Fruit fly (Drosophila melanogaster) whole organism, embryonic: ENCODE measurements around the gene Adgf-D.

ENCODE experiments used
- Awh ChIP-seq: fragments of 200-800 bp; sonication (Bioruptor generic); IDR thresholded peaks from 2 replicates; pipeline ENCODE4, ENCODE4 v1.3.6; 2022; ENCODE audit warnings: missing biosample characterization, missing genetic modification characterization
- CG10366 ChIP-seq: fragments of 200-800 bp; sonication (Bioruptor generic); IDR thresholded peaks from 2 replicates; pipeline ENCODE4 v1.3.6; 2022; ENCODE audit warnings: missing biosample characterization, missing genetic modification characterization
- CG11093 ChIP-seq: fragments of 200-800 bp; sonication (Bioruptor generic); IDR thresholded peaks from 3 replicates; pipeline ENCODE4 v1.3.6; 2022; ENCODE audit warnings: missing biosample characterization, missing genetic modification characterization
- CG11398 ChIP-seq: fragments of 200-800 bp; sonication (Bioruptor generic); optimal IDR thresholded peaks from 2 replicates; lab custom pipeline; 2016; ENCODE audit warnings: missing biosample characterization, missing genetic modification characterization
- CG13287 ChIP-seq: fragments of 200-800 bp; sonication (Bioruptor generic); IDR thresholded peaks from 2 replicates; pipeline ENCODE4 v1.3.6; 2022; ENCODE audit warnings: missing biosample characterization, missing genetic modification characterization; ENCODE audit not compliant: partially characterized antibody
- CG15073 ChIP-seq: fragments of 200-800 bp; sonication (Bioruptor generic); optimal IDR thresholded peaks from 2 replicates; lab custom pipeline; 2016; ENCODE audit warnings: missing biosample characterization, missing genetic modification characterization
- CG16779 ChIP-seq: fragments of 200-800 bp; sonication (Bioruptor generic); IDR thresholded peaks from 2 replicates; pipeline ENCODE4 v1.3.6; 2022; ENCODE audit warnings: missing biosample characterization, missing genetic modification characterization
- CG1792 ChIP-seq: fragments of 200-800 bp; sonication (Bioruptor generic); optimal IDR thresholded peaks from 2 replicates; lab custom pipeline; 2016; ENCODE audit warnings: missing biosample characterization, missing genetic modification characterization
- CG2678 ChIP-seq: fragments of 200-800 bp; sonication (Bioruptor generic); optimal IDR thresholded peaks from 3 replicates; lab custom pipeline; 2019; ENCODE audit warnings: missing biosample characterization, mild to moderate bottlenecking, missing genetic modification characterization, moderate library complexity
- CG3065 ChIP-seq: fragments of 200-800 bp; sonication (Bioruptor generic); optimal IDR thresholded peaks from 2 replicates; lab custom pipeline; 2016; ENCODE audit warnings: missing biosample characterization, missing genetic modification characterization
- CG3163 ChIP-seq: fragments of 200-800 bp; sonication (Bioruptor generic); optimal IDR thresholded peaks from 3 replicates; lab custom pipeline; 2016; ENCODE audit warnings: missing biosample characterization, missing genetic modification characterization
- CG32772 ChIP-seq: fragments of 200-800 bp; sonication (Bioruptor generic); IDR thresholded peaks from 2 replicates; pipeline ENCODE4 v1.3.6; 2022; ENCODE audit warnings: missing biosample characterization, missing genetic modification characterization
- CG34224 ChIP-seq: fragments of 200-800 bp; sonication (Bioruptor generic); IDR thresholded peaks from 3 replicates; pipeline ENCODE4 v1.3.6; 2022; ENCODE audit warnings: missing biosample characterization, missing genetic modification characterization; ENCODE audit not compliant: partially characterized antibody
- CG3847 ChIP-seq: fragments of 200-800 bp; sonication (Bioruptor generic); IDR thresholded peaks from 2 replicates; pipeline ENCODE4 v1.3.6; 2022; ENCODE audit warnings: missing biosample characterization, missing genetic modification characterization
- CG42726 ChIP-seq: fragments of 200-800 bp; sonication (Bioruptor generic); IDR thresholded peaks from 2 replicates; pipeline ENCODE4 v1.3.6; 2022; ENCODE audit warnings: missing biosample characterization, missing genetic modification characterization; ENCODE audit not compliant: partially characterized antibody
- CG4404 ChIP-seq: fragments of 200-800 bp; sonication (Bioruptor generic); IDR thresholded peaks from 2 replicates; pipeline ENCODE4 v1.3.6; 2022; ENCODE audit warnings: missing biosample characterization, missing genetic modification characterization
- CG4820 ChIP-seq: fragments of 200-800 bp; sonication (Bioruptor generic); optimal IDR thresholded peaks from 3 replicates; lab custom pipeline; 2016; ENCODE audit warnings: missing biosample characterization, missing genetic modification characterization
- CG7786 ChIP-seq: fragments of 200-800 bp; sonication (Bioruptor generic); optimal IDR thresholded peaks from 2 replicates; lab custom pipeline; 2016; ENCODE audit warnings: missing biosample characterization, missing genetic modification characterization
- CG7987 ChIP-seq: fragments of 200-800 bp; sonication (Bioruptor generic); optimal IDR thresholded peaks from 2 replicates; lab custom pipeline; 2018; ENCODE audit warnings: missing biosample characterization, mild to moderate bottlenecking, missing genetic modification characterization, moderate library complexity
- Dbx ChIP-seq: fragments of 200-800 bp; sonication (Bioruptor generic); IDR thresholded peaks from 3 replicates; pipeline ENCODE4 v1.3.6; 2022; ENCODE audit warnings: missing biosample characterization, missing genetic modification characterization
- Dek ChIP-seq: fragments of 200-800 bp; sonication (Bioruptor generic); optimal IDR thresholded peaks from 3 replicates; lab custom pipeline; 2019; ENCODE audit warnings: missing biosample characterization, mild to moderate bottlenecking, missing genetic modification characterization, moderate library complexity
- Drgx ChIP-seq: fragments of 200-800 bp; sonication (Bioruptor generic); IDR thresholded peaks from 2 replicates; pipeline ENCODE4 v1.3.6; 2022; ENCODE audit warnings: missing biosample characterization, missing genetic modification characterization
- E2f1 ChIP-seq: fragments of 200-800 bp; sonication (Bioruptor generic); IDR thresholded peaks from 2 replicates; pipeline ENCODE4 v1.3.6; 2022; ENCODE audit warnings: missing biosample characterization, missing genetic modification characterization
- GATAe ChIP-seq: fragments of 200-800 bp; sonication (Bioruptor generic); conservative IDR thresholded peaks from 2 replicates; pipeline ENCODE4 v1.3.6; 2022; ENCODE audit warnings: missing biosample characterization, missing genetic modification characterization
- HHEX ChIP-seq: fragments of 200-800 bp; sonication (Bioruptor generic); optimal IDR thresholded peaks from 3 replicates; lab custom pipeline; 2017; ENCODE audit warnings: missing biosample characterization, mild to moderate bottlenecking, missing genetic modification characterization, missing genetic modification reagents
- Hr51 ChIP-seq, 2 experiments: fragments of 200-800 bp; sonication (Bioruptor generic); optimal IDR thresholded peaks; 2 replicates in 1 of 2; 3 replicates in 1 of 2; lab custom pipeline; 2016 to 2018; ENCODE audit warnings: missing biosample characterization in 2 of 2, missing genetic modification characterization in 2 of 2, mild to moderate bottlenecking in 1 of 2, moderate library complexity in 1 of 2
- Hr78 ChIP-seq, 2 experiments: fragments of 200-800 bp in 1 of 2; fragments of >200 bp in 1 of 2; sonication (Bioruptor generic) in 1 of 2; optimal IDR thresholded peaks; 2 replicates each; lab custom pipeline; 2017 to 2019; ENCODE audit warnings: missing biosample characterization in 2 of 2, missing genetic modification characterization in 2 of 2, mild to moderate bottlenecking in 1 of 2, moderate library complexity in 1 of 2
- Oaz ChIP-seq: fragments of 200-800 bp; sonication (Bioruptor generic); IDR thresholded peaks from 2 replicates; pipeline ENCODE4 v1.3.6; 2022; ENCODE audit warnings: missing biosample characterization, missing genetic modification characterization
- Rx ChIP-seq: fragments of 200-800 bp; sonication (Bioruptor generic); IDR thresholded peaks from 2 replicates; pipeline ENCODE4 v1.3.6; 2022; ENCODE audit warnings: missing biosample characterization, missing genetic modification characterization
- Six4 ChIP-seq: fragments of 200-800 bp; sonication (Bioruptor generic); optimal IDR thresholded peaks from 2 replicates; lab custom pipeline; 2016; ENCODE audit warnings: missing biosample characterization, missing genetic modification characterization
- YL-1 ChIP-seq: fragments of 200-800 bp; sonication (Bioruptor generic); optimal IDR thresholded peaks from 3 replicates; lab custom pipeline; 2017; ENCODE audit warnings: missing biosample characterization, mild to moderate bottlenecking, missing genetic modification characterization
- az2 ChIP-seq: fragments of 200-800 bp; sonication (Bioruptor generic); optimal IDR thresholded peaks from 3 replicates; lab custom pipeline; 2016; ENCODE audit warnings: missing biosample characterization, missing genetic modification characterization
- bab2 ChIP-seq: fragments of 200-800 bp; sonication (Bioruptor generic); optimal IDR thresholded peaks from 2 replicates; lab custom pipeline; 2016; ENCODE audit warnings: missing biosample characterization, missing genetic modification characterization
- bbx ChIP-seq: fragments of 200-800 bp; sonication (Bioruptor generic); IDR thresholded peaks from 2 replicates; pipeline ENCODE4 v1.3.6; 2022; ENCODE audit warnings: missing biosample characterization, missing genetic modification characterization; ENCODE audit not compliant: partially characterized antibody
- chn ChIP-seq: fragments of 200-800 bp; sonication (Bioruptor generic); optimal IDR thresholded peaks from 2 replicates; lab custom pipeline; 2016; ENCODE audit warnings: missing biosample characterization, missing genetic modification characterization
- crc ChIP-seq: fragments of 200-800 bp; sonication (Bioruptor generic); optimal IDR thresholded peaks from 2 replicates; lab custom pipeline; 2016; ENCODE audit warnings: missing biosample characterization, missing genetic modification characterization
- dimm ChIP-seq: fragments of 200-800 bp; sonication (Bioruptor generic); IDR thresholded peaks from 2 replicates; pipeline ENCODE4 v1.3.6; 2022; ENCODE audit warnings: missing biosample characterization, missing genetic modification characterization
- ems ChIP-seq: fragments of 200-800 bp; sonication (Bioruptor generic); optimal IDR thresholded peaks from 3 replicates; lab custom pipeline; 2016; ENCODE audit warnings: missing biosample characterization, missing genetic modification characterization
- ewg ChIP-seq: fragments of 200-800 bp; sonication (Bioruptor generic); optimal IDR thresholded peaks from 3 replicates; lab custom pipeline; 2017; ENCODE audit warnings: mild to moderate bottlenecking, missing biosample characterization, missing genetic modification reagents, missing genetic modification characterization
- kah ChIP-seq: fragments of 200-800 bp; sonication (Bioruptor generic); optimal IDR thresholded peaks from 2 replicates; lab custom pipeline; 2018; ENCODE audit warnings: missing biosample characterization, mild to moderate bottlenecking, missing genetic modification characterization
- nmo ChIP-seq: fragments of 200-800 bp; sonication (Bioruptor generic); optimal IDR thresholded peaks from 2 replicates; lab custom pipeline; 2018; ENCODE audit warnings: missing biosample characterization, mild to moderate bottlenecking, missing genetic modification characterization, moderate library complexity
- odd ChIP-seq: fragments of 200-800 bp; sonication (Bioruptor generic); optimal IDR thresholded peaks from 2 replicates; lab custom pipeline; 2017; ENCODE audit warnings: missing biosample characterization, mild to moderate bottlenecking, missing genetic modification characterization
- onecut ChIP-seq: fragments of 200-800 bp; sonication (Bioruptor generic); IDR thresholded peaks from 2 replicates; pipeline ENCODE4 v1.3.6; 2022; ENCODE audit warnings: missing biosample characterization, missing genetic modification characterization
- pum ChIP-seq: fragments of 200-800 bp; sonication (Bioruptor generic); optimal IDR thresholded peaks from 2 replicates; lab custom pipeline; 2016; ENCODE audit warnings: missing biosample characterization, missing genetic modification characterization
- rib ChIP-seq: fragments of 200-800 bp; sonication (Bioruptor generic); IDR thresholded peaks from 2 replicates; pipeline ENCODE4 v1.3.6; 2022; ENCODE audit warnings: missing biosample characterization, missing genetic modification characterization
- run ChIP-seq: fragments of 200-800 bp; sonication (Bioruptor generic); optimal IDR thresholded peaks from 3 replicates; lab custom pipeline; 2018; ENCODE audit warnings: missing biosample characterization, mild to moderate bottlenecking, missing genetic modification characterization
- sisA ChIP-seq: fragments of 200-800 bp; sonication (Bioruptor generic); IDR thresholded peaks from 2 replicates; pipeline ENCODE4 v1.3.6; 2022; ENCODE audit warnings: missing biosample characterization, missing genetic modification characterization
- so ChIP-seq: fragments of 200-800 bp; sonication (Bioruptor generic); IDR thresholded peaks from 3 replicates; pipeline ENCODE4 v1.3.6; 2022; ENCODE audit warnings: missing biosample characterization, missing genetic modification characterization
- sr ChIP-seq: fragments of 200-800 bp; sonication (Bioruptor generic); IDR thresholded peaks from 3 replicates; pipeline ENCODE4 v1.3.6; 2022; ENCODE audit warnings: missing biosample characterization, missing genetic modification characterization
- ttk ChIP-seq: fragments of 200-800 bp; sonication (Bioruptor generic); IDR thresholded peaks from 2 replicates; pipeline ENCODE4 v2.1.2; 2022; ENCODE audit warnings: missing biosample characterization, missing genetic modification characterization
- usp ChIP-seq: fragments of >200 bp; optimal IDR thresholded peaks from 2 replicates; lab custom pipeline; 2017; ENCODE audit warnings: missing biosample characterization, missing genetic modification characterization
- vvl ChIP-seq: fragments of 200-800 bp; sonication (Bioruptor generic); IDR thresholded peaks from 2 replicates; pipeline ENCODE4 v1.3.6; 2022; ENCODE audit warnings: missing biosample characterization, missing genetic modification characterization

Gene Adgf-D

dm6 chr3R:13716827-13717226 is 11.6 kb upstream of the Adgf-D start (continued):
- TF ChIP-seq CG4404 (GFP tag; lab: Robert Waterston, UW): no peak
- TF ChIP-seq Drgx (GFP tag; lab: Robert Waterston, UW): peak; percentile 94
- peak; percentile 17 for TF ChIP-seq pum (GFP tag; lab: Kevin White, UChicago)
- 0 out of 2 replicates have a peak, but pooled peaks have one; percentile 9 for TF ChIP-seq E2f1 (GFP tag; lab: Robert Waterston, UW)
- no peak for TF ChIP-seq CG7786 (GFP tag; lab: Kevin White, UChicago)
- TF ChIP-seq CG3163 (GFP tag; lab: Kevin White, UChicago): no peak
- no peak for TF ChIP-seq chn (GFP tag; lab: Kevin White, UChicago)
- no peak for TF ChIP-seq az2 (GFP tag; lab: Kevin White, UChicago)
- TF ChIP-seq bab2 (GFP tag; lab: Kevin White, UChicago): peak; percentile 74
- TF ChIP-seq CG3847 (GFP tag; lab: Robert Waterston, UW): no peak
- peak; percentile 49; the same call in 1 of the 2 replicates for TF ChIP-seq Awh (GFP tag; lab: Robert Waterston, UW)
- TF ChIP-seq rib: no peak
- TF ChIP-seq CG4820 (GFP tag; lab: Kevin White, UChicago): peak; percentile 6
- no peak for TF ChIP-seq Six4 (GFP tag; lab: Kevin White, UChicago)
- no peak for TF ChIP-seq usp (GFP tag; lab: Kevin White, UChicago)
- TF ChIP-seq so (GFP tag; lab: Robert Waterston, UW): peak; percentile 63; the same call in 1 of the 3 replicates
- no peak for TF ChIP-seq CG15073 (GFP tag; lab: Kevin White, UChicago)
- no peak for TF ChIP-seq CG16779
- TF ChIP-seq CG10366 (GFP tag; lab: Robert Waterston, UW): peak; percentile 60
- TF ChIP-seq CG7987 (GFP tag; lab: Kevin White, UChicago): no peak
- TF ChIP-seq ttk: no peak
- TF ChIP-seq HHEX (GFP tag; lab: Kevin White, UChicago): no peak
- TF ChIP-seq CG1792 (GFP tag; lab: Kevin White, UChicago): no peak
- no peak for TF ChIP-seq CG34224 (GFP tag; lab: Robert Waterston, UW)
- no peak for TF ChIP-seq ems (GFP tag; lab: Kevin White, UChicago)
- no peak for TF ChIP-seq YL-1
- no peak for TF ChIP-seq CG11398 (GFP tag; lab: Kevin White, UChicago)
- TF ChIP-seq Hr51 (GFP tag; optimal IDR thresholded peaks at IDR 0.05; lab: Kevin White, UChicago): peak in 1 of 2 experiments; percentile 16
- TF ChIP-seq CG2678: no peak
- TF ChIP-seq CG32772: 0 out of 2 replicates have a peak, but pooled peaks have one; percentile 48
- TF ChIP-seq Hr78 (GFP tag; optimal IDR thresholded peaks at IDR 0.05; lab: Kevin White, UChicago): peak in 1 of 2 experiments; percentile 14
- TF ChIP-seq Rx (GFP tag; lab: Robert Waterston, UW): peak; percentile 23; the same call in 1 of the 2 replicates
- TF ChIP-seq vvl: peak; percentile 68
- TF ChIP-seq run: no peak
- peak; percentile 62 for TF ChIP-seq sisA (GFP tag; lab: Robert Waterston, UW)
- TF ChIP-seq ewg (GFP tag; lab: Kevin White, UChicago): no peak
- no peak for TF ChIP-seq CG13287 (GFP tag; lab: Robert Waterston, UW)
- TF ChIP-seq Dbx: no peak
- no peak for TF ChIP-seq odd (GFP tag; lab: Kevin White, UChicago)
- peak; percentile 75 for TF ChIP-seq nmo
- 0 out of 2 replicates have a peak, but pooled peaks have one; percentile 12 for TF ChIP-seq dimm (GFP tag; lab: Robert Waterston, UW)
- no peak for TF ChIP-seq CG3065 (GFP tag; lab: Kevin White, UChicago)
- TF ChIP-seq Oaz (GFP tag; lab: Robert Waterston, UW): no peak
- TF ChIP-seq GATAe (GFP tag; lab: Robert Waterston, UW): no peak
- no peak for TF ChIP-seq Dek (tag; lab: Kevin White, UChicago)
- TF ChIP-seq crc: no peak
- TF ChIP-seq bbx (GFP tag; lab: Robert Waterston, UW): no peak
- no peak for TF ChIP-seq sr (GFP tag; lab: Robert Waterston, UW)
- TF ChIP-seq kah: no peak
- TF ChIP-seq onecut (GFP tag; lab: Robert Waterston, UW): 0 out of 2 replicates have a peak, but pooled peaks have one; percentile 9
- TF ChIP-seq CG42726 (GFP tag; lab: Robert Waterston, UW): no peak
- no peak for TF ChIP-seq CG11093 (GFP tag; lab: Robert Waterston, UW)
